Fruit fly (Drosophila melanogaster) whole organism, prepupa: ENCODE measurements around the gene CG31199.

Experiments used
- CG10631 ChIP-seq: fragments of 200-800 bp; sonication (Bioruptor generic); optimal IDR thresholded peaks from 2 replicates; lab custom pipeline; 2016; ENCODE audit warnings: missing biosample characterization, missing genetic modification characterization
- CG11762 ChIP-seq: fragments of 200-800 bp; sonication (Bioruptor generic); optimal IDR thresholded peaks from 3 replicates; lab custom pipeline; 2016; ENCODE audit warnings: missing biosample characterization, missing genetic modification characterization; ENCODE audit not compliant: insufficient read depth
- CG11902 ChIP-seq: fragments of 200-800 bp; sonication (Bioruptor generic); optimal IDR thresholded peaks from 3 replicates; lab custom pipeline; 2016; ENCODE audit warnings: missing biosample characterization, missing genetic modification characterization
- CG15336 ChIP-seq: fragments of 200-800 bp; sonication (Bioruptor generic); IDR thresholded peaks from 2 replicates; pipeline ENCODE4 v1.3.6; 2022; ENCODE audit warnings: missing biosample characterization, missing genetic modification characterization
- CG16779 ChIP-seq: fragments of 200-800 bp; sonication (Bioruptor generic); optimal IDR thresholded peaks from 3 replicates; lab custom pipeline; 2017; ENCODE audit warnings: missing biosample characterization, mild to moderate bottlenecking, missing genetic modification characterization
- CG3032 ChIP-seq: fragments of 200-800 bp; optimal IDR thresholded peaks from 2 replicates; lab custom pipeline; 2019; ENCODE audit warnings: missing biosample characterization, mild to moderate bottlenecking, missing genetic modification characterization, moderate library complexity
- CG31627 ChIP-seq: fragments of 200-800 bp; sonication (Bioruptor generic); optimal IDR thresholded peaks from 3 replicates; lab custom pipeline; 2016; ENCODE audit warnings: missing biosample characterization, missing genetic modification characterization
- CG32006 ChIP-seq: fragments of 200-800 bp; sonication (Bioruptor generic); optimal IDR thresholded peaks from 3 replicates; lab custom pipeline; 2017; ENCODE audit warnings: missing biosample characterization, mild to moderate bottlenecking, missing genetic modification characterization
- CG3919 ChIP-seq: fragments of 200-800 bp; sonication (Bioruptor generic); optimal IDR thresholded peaks from 3 replicates; lab custom pipeline; 2016; ENCODE audit warnings: missing biosample characterization, missing genetic modification characterization
- CG4318 ChIP-seq: fragments of 200-800 bp; sonication (Bioruptor generic); optimal IDR thresholded peaks from 3 replicates; lab custom pipeline; 2017; ENCODE audit warnings: missing biosample characterization, mild to moderate bottlenecking, missing genetic modification characterization
- CG6854 ChIP-seq: fragments of 200-800 bp; sonication (Bioruptor generic); optimal IDR thresholded peaks from 2 replicates; lab custom pipeline; 2017; ENCODE audit warnings: missing biosample characterization, mild to moderate bottlenecking, missing genetic modification characterization
- CG8319 ChIP-seq: fragments of 200-800 bp; sonication (Bioruptor generic); optimal IDR thresholded peaks from 3 replicates; lab custom pipeline; 2016; ENCODE audit warnings: missing biosample characterization, missing genetic modification characterization
- Eip75B ChIP-seq: fragments of 200-800 bp; sonication (Bioruptor generic); optimal IDR thresholded peaks from 3 replicates; lab custom pipeline; 2016; ENCODE audit warnings: missing biosample characterization, missing genetic modification characterization
- Eip78C ChIP-seq: fragments of 200-800 bp; sonication (Bioruptor generic); peaks from one replicate; lab custom pipeline; 2016; ENCODE audit warnings: missing biosample characterization, missing genetic modification characterization
- Eip93F ChIP-seq: fragments of 200-800 bp; sonication (Bioruptor generic); optimal IDR thresholded peaks from 2 replicates; lab custom pipeline; 2016; ENCODE audit warnings: missing biosample characterization, mild to moderate bottlenecking, missing genetic modification characterization
- Ets21C ChIP-seq: fragments of 200-800 bp; sonication (Bioruptor generic); optimal IDR thresholded peaks from 3 replicates; lab custom pipeline; 2016; ENCODE audit warnings: missing biosample characterization, missing genetic modification characterization
- Ets96B ChIP-seq: fragments of 200-800 bp; optimal IDR thresholded peaks from 2 replicates; lab custom pipeline; 2019; ENCODE audit warnings: missing biosample characterization, mild to moderate bottlenecking, missing genetic modification characterization, moderate library complexity
- Gug ChIP-seq: fragments of 200-800 bp; sonication (Bioruptor generic); IDR thresholded peaks from 2 replicates; pipeline ENCODE4 v1.3.6; 2022; ENCODE audit warnings: missing biosample characterization, missing genetic modification characterization
- Hr39 ChIP-seq: fragments of 200-800 bp; sonication (Bioruptor generic); optimal IDR thresholded peaks from 2 replicates; lab custom pipeline; 2016; ENCODE audit warnings: missing biosample characterization, missing genetic modification characterization
- Hr4 ChIP-seq: fragments of 200-800 bp; sonication (Bioruptor generic); optimal IDR thresholded peaks from 3 replicates; lab custom pipeline; 2016; ENCODE audit warnings: missing biosample characterization, missing genetic modification characterization
- Lpt ChIP-seq: fragments of 200-800 bp; sonication (Bioruptor generic); optimal IDR thresholded peaks from 3 replicates; lab custom pipeline; 2016; ENCODE audit warnings: missing biosample characterization, missing genetic modification characterization
- OdsH ChIP-seq: fragments of 200-800 bp; sonication (Bioruptor generic); optimal IDR thresholded peaks from 3 replicates; lab custom pipeline; 2016; ENCODE audit warnings: missing biosample characterization, missing genetic modification characterization
- Smox ChIP-seq: fragments of 200-800 bp; sonication (Bioruptor generic); optimal IDR thresholded peaks from 3 replicates; lab custom pipeline; 2016; ENCODE audit warnings: missing biosample characterization, missing genetic modification characterization
- Sox14 ChIP-seq: fragments of 200-800 bp; sonication (Bioruptor generic); optimal IDR thresholded peaks from 3 replicates; lab custom pipeline; 2016; ENCODE audit warnings: missing biosample characterization, missing genetic modification characterization
- acj6 ChIP-seq: fragments of 200-800 bp; sonication (Bioruptor generic); optimal IDR thresholded peaks from 3 replicates; lab custom pipeline; 2016; ENCODE audit warnings: missing biosample characterization, missing genetic modification characterization
- cyc ChIP-seq: fragments of 200-800 bp; sonication (Bioruptor generic); optimal IDR thresholded peaks from 3 replicates; lab custom pipeline; 2016; ENCODE audit warnings: missing biosample characterization, missing genetic modification characterization
- dac ChIP-seq: fragments of 200-800 bp; sonication (Bioruptor generic); optimal IDR thresholded peaks from 2 replicates; lab custom pipeline; 2017; ENCODE audit warnings: missing biosample characterization, mild to moderate bottlenecking, missing genetic modification characterization
- eg ChIP-seq: fragments of 200-800 bp; sonication (Bioruptor generic); IDR thresholded peaks from 3 replicates; pipeline ENCODE4 v1.3.6; 2022; ENCODE audit warnings: missing biosample characterization, missing genetic modification characterization
- esn ChIP-seq: fragments of 200-800 bp; sonication (Bioruptor generic); optimal IDR thresholded peaks from 2 replicates; lab custom pipeline; 2016; ENCODE audit warnings: missing biosample characterization, mild to moderate bottlenecking, missing genetic modification characterization, moderate library complexity
- fd59A ChIP-seq: fragments of 200-800 bp; sonication (Bioruptor generic); optimal IDR thresholded peaks from 2 replicates; lab custom pipeline; 2017; ENCODE audit warnings: missing biosample characterization, mild to moderate bottlenecking, missing genetic modification characterization, missing genetic modification reagents
- fd85E ChIP-seq: fragments of 200-800 bp; sonication (Bioruptor generic); optimal IDR thresholded peaks from 3 replicates; lab custom pipeline; 2016; ENCODE audit warnings: missing biosample characterization, missing genetic modification characterization
- lz ChIP-seq: fragments of 200-800 bp; sonication (Bioruptor generic); optimal IDR thresholded peaks from 3 replicates; lab custom pipeline; 2016; ENCODE audit warnings: missing biosample characterization, missing genetic modification characterization
- salr ChIP-seq, 2 experiments: fragments of 200-800 bp; sonication (Bioruptor generic); optimal IDR thresholded peaks; 3 replicates each; lab custom pipeline; 2016 to 2018; ENCODE audit warnings: missing biosample characterization in 2 of 2, missing genetic modification characterization in 2 of 2, mild to moderate bottlenecking in 1 of 2
- ss ChIP-seq, 2 experiments: fragments of 200-800 bp; sonication (Bioruptor generic); optimal IDR thresholded peaks; 2 replicates in 1 of 2; 3 replicates in 1 of 2; lab custom pipeline; 2017 to 2018; ENCODE audit warnings: mild to moderate bottlenecking in 2 of 2, missing biosample characterization in 2 of 2, missing genetic modification characterization in 2 of 2, moderate library complexity in 1 of 2
- svp ChIP-seq: fragments of 200-800 bp; sonication (Bioruptor generic); peaks from one replicate; lab custom pipeline; 2016; ENCODE audit warnings: missing biosample characterization, missing genetic modification characterization
- topi ChIP-seq: fragments of 200-800 bp; sonication (Bioruptor generic); optimal IDR thresholded peaks from 3 replicates; lab custom pipeline; 2016; ENCODE audit warnings: missing biosample characterization, missing genetic modification characterization

CG31199 gene

dm6 chr3R:20764058-20764457 lies 20.4 kb upstream of the CG31199 start (continued):
- TF ChIP-seq CG3032 (tag; lab: Kevin White, UChicago) (peak; percentile 69), CG6854 (GFP tag; lab: Kevin White, UChicago) (peak; percentile 55), CG32006 (GFP tag; lab: Kevin White, UChicago) (peak; percentile 70), CG8319 (GFP tag; lab: Kevin White, UChicago) (peak; percentile 68), dac (GFP tag; lab: Kevin White, UChicago) (no peak), topi (GFP tag; lab: Kevin White, UChicago) (peak; percentile 80), fd59A (GFP tag; lab: Kevin White, UChicago) (peak; percentile 30), OdsH (peak; percentile 73), lz (GFP tag; lab: Kevin White, UChicago) (peak; percentile 63), CG11902 (GFP tag; lab: Kevin White, UChicago) (peak; percentile 12), CG15336 (peak; percentile 60), Ets21C (GFP tag; lab: Kevin White, UChicago) (peak; percentile 35), Lpt (GFP tag; lab: Kevin White, UChicago) (peak; percentile 21), CG3919 (GFP tag; lab: Kevin White, UChicago) (peak; percentile 70), acj6 (GFP tag; lab: Kevin White, UChicago) (peak; percentile 72), cyc (GFP tag; lab: Kevin White, UChicago) (peak; percentile 69), CG16779 (tag; lab: Kevin White, UChicago) (peak; percentile 45)

- TF ChIP-seq svp (peak; percentile 65), esn (peak; percentile 30), acj6 (GFP tag; lab: Kevin White, UChicago) (peak; percentile 3), Hr4 (no peak), Ets96B (tag; lab: Kevin White, UChicago) (no peak), CG10631 (GFP tag; lab: Kevin White, UChicago) (peak; percentile 30), Eip93F (GFP tag; lab: Kevin White, UChicago) (peak; percentile 8), Smox (GFP tag; lab: Kevin White, UChicago) (no peak)
- TF ChIP-seq, all 60 proteins: peak for 5
Measured at dm6 chr3R:20762175-20762795, 18.6 kb upstream of the CG31199 start, which contains the start of gene CG31195. Gene CG31195 (minus strand): TSS chr3R:20762369.

DNA sequence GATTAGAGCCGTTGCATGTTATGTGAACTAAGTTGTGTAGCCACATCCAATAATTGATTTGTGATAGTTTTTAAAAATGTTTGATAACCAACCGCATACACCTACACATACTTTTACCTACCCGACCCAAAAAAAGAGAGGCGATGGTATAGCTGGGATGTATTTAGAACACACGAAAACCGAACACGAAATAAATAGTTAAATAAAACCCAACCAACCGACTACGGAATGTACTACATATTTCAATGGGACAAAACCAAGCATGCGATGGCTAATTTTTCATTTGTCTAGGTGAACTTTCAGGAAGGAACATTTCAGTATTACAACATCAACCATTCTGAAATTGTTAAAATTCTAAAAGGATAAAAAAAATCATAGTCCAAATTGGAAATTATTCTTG lies 12.8 kb upstream of the CG31199 start, which contains the start of gene Syp:
Syp (plus strand) TSS at position 301 of the 400 bp plus-strand sequence.
- TF ChIP-seq Gug (GFP tag; lab: Robert Waterston, UW): no peak
- TF ChIP-seq fd85E (GFP tag; lab: Kevin White, UChicago): no peak
- no peak for TF ChIP-seq Eip75B (GFP tag; lab: Kevin White, UChicago)
- no peak for TF ChIP-seq cyc (GFP tag; lab: Kevin White, UChicago)
- TF ChIP-seq acj6 (GFP tag; lab: Kevin White, UChicago): no peak
- TF ChIP-seq Eip78C (GFP tag; lab: Kevin White, UChicago): no peak
- no peak for TF ChIP-seq CG32006 (GFP tag; lab: Kevin White, UChicago)
- TF ChIP-seq salr (GFP tag; optimal IDR thresholded peaks at IDR 0.05; lab: Kevin White, UChicago): no peak
- no peak for TF ChIP-seq CG11762 (GFP tag; lab: Kevin White, UChicago)
- no peak for TF ChIP-seq Sox14 (GFP tag; lab: Kevin White, UChicago)
- TF ChIP-seq fd59A (GFP tag; lab: Kevin White, UChicago): no peak
- TF ChIP-seq CG3032 (tag; lab: Kevin White, UChicago): no peak
- no peak for TF ChIP-seq ss (GFP tag; optimal IDR thresholded peaks at IDR 0.05; lab: Kevin White, UChicago)
- no peak for TF ChIP-seq eg (GFP tag; lab: Robert Waterston, UW)
- no peak for TF ChIP-seq CG4318
- TF ChIP-seq Hr39: no peak
- no peak for TF ChIP-seq CG31627 (GFP tag; lab: Kevin White, UChicago)
